Worm (Caenorhabditis elegans) whole organism, L4 larva: ENCODE results near the gene F22E5.11.

Source experiments
- ces-1 ChIP-seq: fragments of 150-350 bp; sonication (generic microtip); optimal IDR thresholded peaks from 4 replicates; lab custom pipeline; 2014; ENCODE audit warnings: missing biosample characterization, missing genetic modification reagents, missing genetic modification characterization
- egl-27 ChIP-seq: sonication (generic microtip); optimal IDR thresholded peaks from 3 replicates; lab custom pipeline; 2017; ENCODE audit warnings: missing biosample characterization, missing genetic modification reagents, missing genetic modification characterization
- lin-39 ChIP-seq: fragments of 150-350 bp; optimal IDR thresholded peaks from 2 replicates; lab custom pipeline; 2014; ENCODE audit warnings: missing biosample characterization, missing genetic modification reagents, missing genetic modification characterization
- mep-1 ChIP-seq: fragments of 150-350 bp; sonication (generic microtip); optimal IDR thresholded peaks from 3 replicates; lab custom pipeline; 2014; ENCODE audit warnings: missing biosample characterization, missing genetic modification characterization
- pqm-1 ChIP-seq: sonication (generic microtip); optimal IDR thresholded peaks from 2 replicates; lab custom pipeline; 2017; ENCODE audit warnings: missing biosample characterization, missing genetic modification characterization
- unc-39 ChIP-seq: sonication (generic microtip); optimal IDR thresholded peaks from 2 replicates; lab custom pipeline; 2017; ENCODE audit warnings: missing biosample characterization, missing genetic modification characterization

DNA sequence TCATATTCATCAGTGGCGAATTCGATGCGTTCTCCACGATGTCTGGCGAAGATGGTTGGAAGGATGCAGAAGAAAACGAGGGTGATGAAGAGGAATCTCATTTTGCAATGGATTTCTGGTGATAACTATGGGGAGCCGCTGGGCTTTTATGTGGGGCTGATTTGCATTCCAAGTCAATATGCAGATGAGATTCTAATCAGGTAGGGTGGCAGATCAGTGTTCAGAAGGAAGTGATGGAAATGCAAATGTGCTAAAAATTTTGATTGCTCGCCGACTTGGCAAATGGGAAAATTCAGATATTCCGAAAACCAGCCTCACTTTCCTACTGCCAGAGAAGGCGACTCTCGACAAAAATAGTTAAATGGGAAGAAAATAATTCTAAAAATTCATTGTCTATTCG lies 45.7 kb upstream of the F22E5.11 start, which contains the start of gene nspf-3:
- TF ChIP-seq ces-1 (GFP tag; lab: Kevin White, UChicago) (no peak), egl-27 (tag; lab: Kevin White, UChicago) (no peak), unc-39 (no peak), mep-1 (tag; lab: Kevin White, UChicago) (no peak), pqm-1 (no peak), lin-39 (tag; lab: Kevin White, UChicago) (no peak)
